Worm (Caenorhabditis elegans): ENCODE data around the gene C05C9.1.

DNA sequence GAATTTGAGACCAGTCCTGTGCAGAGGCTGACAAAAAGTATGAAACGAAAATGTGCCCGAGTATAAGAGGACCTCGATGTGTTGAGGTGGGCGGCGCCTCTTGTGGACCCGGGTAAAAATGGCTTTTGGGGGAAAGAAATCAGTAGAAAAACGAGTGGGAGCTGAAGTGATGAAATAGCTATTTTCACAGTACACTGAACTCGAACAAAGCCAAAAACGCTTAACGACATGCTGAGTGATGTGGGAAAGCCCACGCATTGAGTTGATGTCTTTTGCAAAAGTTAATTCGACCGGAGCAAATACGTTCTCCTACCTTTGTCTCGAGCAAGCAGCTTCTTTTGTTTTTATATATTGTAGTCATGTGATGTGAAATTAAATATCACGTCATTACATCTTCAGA lies 43.9 kb upstream of the C05C9.1 start, which contains the start of gene nlp-66:
- TF ChIP-seq nhr-11 (tag; optimal IDR thresholded peaks at IDR 0.05) (no peak), snpc-4 (tag; optimal IDR thresholded peaks at IDR 0.05) (no peak), ceh-82 (tag; optimal IDR thresholded peaks at IDR 0.05) (no peak), ztf-11 (tag; optimal IDR thresholded peaks at IDR 0.05) (no peak), fkh-10 (GFP tag; optimal IDR thresholded peaks at IDR 0.05) (no peak), sea-2 (GFP tag; optimal IDR thresholded peaks at IDR 0.05) (no peak), nfya-1 (tag; optimal IDR thresholded peaks at IDR 0.05; ENCODE audit: insufficient read depth) (no peak), lsy-12 (tag; optimal IDR thresholded peaks at IDR 0.05) (no peak), mdl-1 (tag; optimal IDR thresholded peaks at IDR 0.05) (no peak), daf-12 (tag; optimal IDR thresholded peaks at IDR 0.05) (no peak), skn-1 (tag; optimal IDR thresholded peaks at IDR 0.05) (no peak)

Measured in whole organism, L3 larva.